Worm (Caenorhabditis elegans) whole organism, L2 larva: ENCODE measurements around the gene Y37D8A.8.

Experiments
- R02D3.7 ChIP-seq: fragments of 150-350 bp; optimal IDR thresholded peaks from 2 replicates; lab custom pipeline; 2014; ENCODE audit warnings: missing biosample characterization, missing genetic modification characterization
- alr-1 ChIP-seq: fragments of 150-350 bp; optimal IDR thresholded peaks from 2 replicates; lab custom pipeline; 2014; ENCODE audit warnings: missing biosample characterization, missing genetic modification characterization
- blmp-1 ChIP-seq: sonication (generic microtip); optimal IDR thresholded peaks from 2 replicates; lab custom pipeline; 2017; ENCODE audit warnings: missing genetic modification characterization, mild to moderate bottlenecking, missing compliant biosample characterization, antibody characterized with exemption, moderate library complexity; ENCODE audit not compliant: insufficient read depth
- ceh-82 ChIP-seq: fragments of 150-350 bp; optimal IDR thresholded peaks from 2 replicates; lab custom pipeline; 2014; ENCODE audit warnings: missing biosample characterization, missing genetic modification characterization
- crh-2 ChIP-seq: sonication (generic microtip); optimal IDR thresholded peaks from 2 replicates; lab custom pipeline; 2017; ENCODE audit warnings: missing biosample characterization, missing genetic modification characterization
- fos-1 ChIP-seq: fragments of 150-350 bp; optimal IDR thresholded peaks from 2 replicates; lab custom pipeline; 2014; ENCODE audit warnings: missing biosample characterization, missing genetic modification characterization
- gmeb-1 ChIP-seq: fragments of 150-350 bp; optimal IDR thresholded peaks from 2 replicates; lab custom pipeline; 2014; ENCODE audit warnings: missing biosample characterization, missing genetic modification characterization
- lin-13 ChIP-seq: fragments of 150-350 bp; optimal IDR thresholded peaks from 2 replicates; lab custom pipeline; 2014; ENCODE audit warnings: missing biosample characterization, missing genetic modification reagents, missing genetic modification characterization
- lin-39 ChIP-seq: fragments of 150-350 bp; optimal IDR thresholded peaks from 2 replicates; lab custom pipeline; 2014; ENCODE audit warnings: missing biosample characterization, missing genetic modification reagents, missing genetic modification characterization
- lsy-2 ChIP-seq, 2 experiments: fragments of 150-350 bp in 1 of 2; sonication (generic microtip) in 1 of 2; optimal IDR thresholded peaks; 2 replicates each; lab custom pipeline; 2014 to 2017; ENCODE audit warnings: missing biosample characterization in 2 of 2, missing genetic modification characterization in 2 of 2
- mdl-1 ChIP-seq, 2 experiments: fragments of 150-350 bp in 1 of 2; sonication (generic microtip) in 1 of 2; optimal IDR thresholded peaks; 2 replicates each; lab custom pipeline; 2017; ENCODE audit warnings: missing biosample characterization in 2 of 2, missing genetic modification characterization in 2 of 2
- nhr-12 ChIP-seq: fragments of 150-350 bp; optimal IDR thresholded peaks from 2 replicates; lab custom pipeline; 2014; ENCODE audit warnings: missing biosample characterization, missing genetic modification characterization
- nhr-129 ChIP-seq: fragments of 150-350 bp; optimal IDR thresholded peaks from 2 replicates; lab custom pipeline; 2014; ENCODE audit warnings: missing biosample characterization, missing genetic modification characterization
- nhr-237 ChIP-seq: fragments of 150-350 bp; optimal IDR thresholded peaks from 2 replicates; lab custom pipeline; 2014; ENCODE audit warnings: missing biosample characterization, missing genetic modification characterization
- nhr-6 ChIP-seq: fragments of 150-350 bp; optimal IDR thresholded peaks from 2 replicates; lab custom pipeline; 2014; ENCODE audit warnings: missing biosample characterization, missing genetic modification characterization
- nhr-77 ChIP-seq: fragments of 150-350 bp; optimal IDR thresholded peaks from 2 replicates; lab custom pipeline; 2014; ENCODE audit warnings: missing biosample characterization, missing genetic modification characterization
- sem-4 ChIP-seq: fragments of 150-350 bp; optimal IDR thresholded peaks from 2 replicates; lab custom pipeline; 2014; ENCODE audit warnings: missing biosample characterization, missing genetic modification reagents, missing genetic modification characterization
- unc-39 ChIP-seq: fragments of 150-350 bp; optimal IDR thresholded peaks from 2 replicates; lab custom pipeline; 2014; ENCODE audit warnings: missing biosample characterization, missing genetic modification characterization

The Y37D8A.8 gene

ce11 chrIII:12916459-12916858 lies 51.7 kb downstream of the Y37D8A.8 start:
- TF ChIP-seq gmeb-1 (tag; lab: Kevin White, UChicago), result no peak
- TF ChIP-seq nhr-6 (tag; lab: Kevin White, UChicago), result no peak
- TF ChIP-seq sem-4 (tag; lab: Kevin White, UChicago), result no peak
- no peak for TF ChIP-seq lin-13 (GFP tag; lab: Kevin White, UChicago)
- TF ChIP-seq fos-1, result no peak
- no peak for TF ChIP-seq nhr-129 (tag; lab: Kevin White, UChicago)
- no peak for TF ChIP-seq mdl-1 (tag; optimal IDR thresholded peaks at IDR 0.05; lab: Kevin White, UChicago)
- no peak for TF ChIP-seq R02D3.7 (tag; lab: Kevin White, UChicago)
- TF ChIP-seq unc-39 (tag; lab: Kevin White, UChicago), result no peak
- no peak for TF ChIP-seq ceh-82 (tag; lab: Kevin White, UChicago)
- no peak for TF ChIP-seq crh-2 (tag; lab: Kevin White, UChicago)
- TF ChIP-seq nhr-237 (tag; lab: Kevin White, UChicago), result no peak
- no peak for TF ChIP-seq lsy-2 (tag; optimal IDR thresholded peaks at IDR 0.05; lab: Kevin White, UChicago)
- TF ChIP-seq nhr-77 (tag; lab: Kevin White, UChicago), result no peak
- TF ChIP-seq blmp-1 (tag; lab: Kevin White, UChicago), result no peak
- TF ChIP-seq alr-1, result no peak
- no peak for TF ChIP-seq lin-39 (tag; lab: Kevin White, UChicago)
- TF ChIP-seq nhr-12 (tag; lab: Kevin White, UChicago), result no peak
